Fruit fly (Drosophila melanogaster): ENCODE measurements around the gene CG11248.
A peak's percentile ranks its signal among the peaks of the same experiment; 100 is the strongest.

Gene CG11248

dm6 chr3L:21640815-21641214 is 39.0 kb upstream of the CG11248 start, which contains the start of gene Atox1 (continued):
- TF ChIP-seq CG10979 (tag; optimal IDR thresholded peaks at IDR 0.05): no peak
- peak; percentile 25 for TF ChIP-seq CHES-1-like (GFP tag; optimal IDR thresholded peaks at IDR 0.05)
- TF ChIP-seq cad (GFP tag; optimal IDR thresholded peaks at IDR 0.05): peak; percentile 8
- TF ChIP-seq Myb (GFP tag; optimal IDR thresholded peaks at IDR 0.05): peak; percentile 44
- 0 out of 3 replicates have a peak, but pooled peaks have one; percentile 39 for TF ChIP-seq CG6791 (GFP tag; IDR thresholded peaks at IDR 0.05; ENCODE audit: partially characterized antibody)
- TF ChIP-seq bowl (GFP tag; IDR thresholded peaks at IDR 0.05): no peak
- TF ChIP-seq h (optimal IDR thresholded peaks at IDR 0.05): no peak
- TF ChIP-seq br (optimal IDR thresholded peaks at IDR 0.05): no peak
- TF ChIP-seq nerfin-2 (GFP tag; IDR thresholded peaks at IDR 0.05; ENCODE audit: partially characterized antibody): no peak
- TF ChIP-seq CG7839 (tag; optimal IDR thresholded peaks at IDR 0.05): peak; percentile 28
- TF ChIP-seq CG2889 (GFP tag; IDR thresholded peaks at IDR 0.05): no peak
- TF ChIP-seq CG31365 (tag; optimal IDR thresholded peaks at IDR 0.05): peak; percentile 29
- no peak for TF ChIP-seq unpg (GFP tag; optimal IDR thresholded peaks at IDR 0.05)
- TF ChIP-seq amos (GFP tag; IDR thresholded peaks at IDR 0.05; ENCODE audit: partially characterized antibody): peak; percentile 55
- TF ChIP-seq Dfd (GFP tag; optimal IDR thresholded peaks at IDR 0.05): no peak
- no peak for TF ChIP-seq Atf3 (GFP tag; optimal IDR thresholded peaks at IDR 0.05)
- peak; percentile 22 for TF ChIP-seq ewg (GFP tag; optimal IDR thresholded peaks at IDR 0.05)
- TF ChIP-seq Tbp (GFP tag; optimal IDR thresholded peaks at IDR 0.05): no peak
- TF ChIP-seq Sox100B (GFP tag; optimal IDR thresholded peaks at IDR 0.05): no peak
- no peak for TF ChIP-seq fd96Cb (tag; optimal IDR thresholded peaks at IDR 0.05)
- TF ChIP-seq chinmo (GFP tag; IDR thresholded peaks at IDR 0.05; ENCODE audit: partially characterized antibody): 0 out of 4 replicates have a peak, but pooled peaks have one; percentile 40
- TF ChIP-seq CG13424 (tag; optimal IDR thresholded peaks at IDR 0.05): peak; percentile 15
- TF ChIP-seq CG4707 (GFP tag; optimal IDR thresholded peaks at IDR 0.05): no peak
- no peak for TF ChIP-seq CG15696 (tag; optimal IDR thresholded peaks at IDR 0.05)
- TF ChIP-seq CG3407 (GFP tag; optimal IDR thresholded peaks at IDR 0.05): no peak
- TF ChIP-seq Atf6 (GFP tag; IDR thresholded peaks at IDR 0.05): no peak
- no peak for TF ChIP-seq Dip2 (GFP tag; IDR thresholded peaks at IDR 0.05)
- TF ChIP-seq MTF-1 (GFP tag; optimal IDR thresholded peaks at IDR 0.05; ENCODE audit: borderline replicate concordance): no peak
- TF ChIP-seq ERR (GFP tag; optimal IDR thresholded peaks at IDR 0.05): peak; percentile 46
- TF ChIP-seq fd64A (GFP tag; optimal IDR thresholded peaks at IDR 0.05): no peak
- TF ChIP-seq pb (GFP tag; optimal IDR thresholded peaks at IDR 0.05): peak; percentile 23
- TF ChIP-seq CG17912 (GFP tag; optimal IDR thresholded peaks at IDR 0.05): peak; percentile 72
- no peak for TF ChIP-seq dmrt11E (tag; optimal IDR thresholded peaks at IDR 0.05)
- TF ChIP-seq CG1647 (GFP tag; optimal IDR thresholded peaks at IDR 0.05): no peak
- TF ChIP-seq sr (GFP tag; IDR thresholded peaks at IDR 0.05): no peak
- TF ChIP-seq her (GFP tag; optimal IDR thresholded peaks at IDR 0.05): peak; percentile 30
- TF ChIP-seq CG2875 (GFP tag; optimal IDR thresholded peaks at IDR 0.05): no peak
- peak in 1 of 3 experiments; percentile 19 for TF ChIP-seq Stat92E (GFP tag; optimal IDR thresholded peaks at IDR 0.05)
- no peak for TF ChIP-seq crc (GFP tag; optimal IDR thresholded peaks at IDR 0.05)
- peak; percentile 82 for TF ChIP-seq Rfx (GFP tag; IDR thresholded peaks at IDR 0.05)
- peak; percentile 16 for TF ChIP-seq fd3F (GFP tag; optimal IDR thresholded peaks at IDR 0.05)
- 0 out of 2 replicates have a peak, but pooled peaks have one; percentile 21 for TF ChIP-seq Ptx1 (GFP tag; IDR thresholded peaks at IDR 0.05)
- peak; percentile 69 for TF ChIP-seq ftz-f1 (GFP tag; optimal IDR thresholded peaks at IDR 0.05)
- no peak for TF ChIP-seq Gsc (GFP tag; IDR thresholded peaks at IDR 0.05)
- TF ChIP-seq lab (GFP tag; optimal IDR thresholded peaks at IDR 0.05): peak; percentile 47
- peak; percentile 87 for TF ChIP-seq CG15514 (GFP tag; optimal IDR thresholded peaks at IDR 0.05)
- no peak for TF ChIP-seq Ravus (GFP tag; IDR thresholded peaks at IDR 0.05)
- TF ChIP-seq dati (GFP tag; IDR thresholded peaks at IDR 0.05): no peak
- peak; percentile 17 for TF ChIP-seq slp2 (GFP tag; optimal IDR thresholded peaks at IDR 0.05)
- TF ChIP-seq CG13624 (GFP tag; optimal IDR thresholded peaks at IDR 0.05): peak; percentile 66
- TF ChIP-seq unc-4 (GFP tag; IDR thresholded peaks at IDR 0.05; ENCODE audit: partially characterized antibody): 0 out of 2 replicates have a peak, but pooled peaks have one; percentile 15
